Worm (Caenorhabditis elegans) whole organism, late embryonic: Measurements from ENCODE around the gene K02F3.12.

Source experiments
- C08G9.2 ChIP-seq: sonication (generic microtip); optimal IDR thresholded peaks from 2 replicates; lab custom pipeline; 2016; ENCODE audit warnings: mild to moderate bottlenecking, missing genetic modification characterization, moderate library complexity, missing compliant biosample characterization
- K02D7.2 ChIP-seq: sonication (generic microtip); optimal IDR thresholded peaks from 2 replicates; lab custom pipeline; 2017; ENCODE audit warnings: mild to moderate bottlenecking, missing genetic modification characterization, missing compliant biosample characterization
- K09A11.1 ChIP-seq: sonication (generic microtip); optimal IDR thresholded peaks from 2 replicates; lab custom pipeline; 2017; ENCODE audit warnings: antibody characterized with exemption, mild to moderate bottlenecking, missing genetic modification characterization, missing compliant biosample characterization; ENCODE audit not compliant: insufficient read depth
- ama-1 ChIP-seq: fragments of 150-350 bp; optimal IDR thresholded peaks from 2 replicates; lab custom pipeline; 2014
- ceh-6 ChIP-seq: fragments of 200-800 bp; sonication (Bioruptor generic); optimal IDR thresholded peaks from 2 replicates; lab custom pipeline; 2018; ENCODE audit warnings: mild to moderate bottlenecking, missing genetic modification characterization, missing compliant biosample characterization
- dmd-4 ChIP-seq: sonication (generic microtip); optimal IDR thresholded peaks from 2 replicates; lab custom pipeline; 2016; ENCODE audit warnings: borderline replicate concordance, missing genetic modification characterization, missing compliant biosample characterization
- gmeb-2 ChIP-seq: sonication (generic microtip); optimal IDR thresholded peaks from 2 replicates; lab custom pipeline; 2016; ENCODE audit warnings: missing genetic modification characterization, inconsistent platforms, missing compliant biosample characterization
- hlh-15 ChIP-seq: sonication (generic microtip); optimal IDR thresholded peaks from 2 replicates; lab custom pipeline; 2016; ENCODE audit warnings: missing genetic modification characterization, missing compliant biosample characterization
- hlh-6 ChIP-seq: sonication (generic microtip); optimal IDR thresholded peaks from 2 replicates; lab custom pipeline; 2016; ENCODE audit warnings: missing genotype, missing genetic modification characterization, missing compliant biosample characterization
- hlh-8 ChIP-seq: sonication (generic microtip); optimal IDR thresholded peaks from 2 replicates; lab custom pipeline; 2016; ENCODE audit warnings: missing genotype, missing genetic modification characterization, missing compliant biosample characterization
- lim-6 ChIP-seq: sonication (generic microtip); optimal IDR thresholded peaks from 2 replicates; lab custom pipeline; 2016; ENCODE audit warnings: missing genetic modification characterization, missing compliant biosample characterization
- madf-2 ChIP-seq: sonication (generic microtip); optimal IDR thresholded peaks from 2 replicates; lab custom pipeline; 2017; ENCODE audit warnings: missing genetic modification characterization, missing compliant biosample characterization
- nfya-1 ChIP-seq: sonication (generic microtip); optimal IDR thresholded peaks from 2 replicates; lab custom pipeline; 2017; ENCODE audit warnings: missing genetic modification characterization, mild to moderate bottlenecking, missing compliant biosample characterization, antibody characterized with exemption, moderate library complexity
- nhr-232 ChIP-seq: sonication (generic microtip); optimal IDR thresholded peaks from 2 replicates; lab custom pipeline; 2016; ENCODE audit warnings: missing genetic modification characterization, missing compliant biosample characterization
- pqm-1 ChIP-seq: sonication (generic microtip); optimal IDR thresholded peaks from 2 replicates; lab custom pipeline; 2016; ENCODE audit warnings: missing genetic modification characterization, missing compliant biosample characterization
- rnt-1 ChIP-seq: sonication (generic microtip); optimal IDR thresholded peaks from 2 replicates; lab custom pipeline; 2016; ENCODE audit warnings: missing genetic modification characterization, missing compliant biosample characterization
- sdc-2 ChIP-seq: sonication (generic microtip); optimal IDR thresholded peaks from 2 replicates; lab custom pipeline; 2016; ENCODE audit warnings: missing genotype, missing genetic modification characterization, missing compliant biosample characterization
- sox-2 ChIP-seq: fragments of 200-800 bp; sonication (Bioruptor generic); IDR thresholded peaks from 2 replicates; pipeline ENCODE4 v1.3.6; 2022; ENCODE audit warnings: missing genetic modification reagents, missing genetic modification characterization, missing compliant biosample characterization
- sox-4 ChIP-seq: sonication (generic microtip); optimal IDR thresholded peaks from 2 replicates; lab custom pipeline; 2017; ENCODE audit warnings: mild to moderate bottlenecking, missing genetic modification characterization, inconsistent platforms, missing compliant biosample characterization
- syd-9 ChIP-seq: sonication (generic microtip); optimal IDR thresholded peaks from 2 replicates; lab custom pipeline; 2016; ENCODE audit warnings: mild to moderate bottlenecking, missing genetic modification characterization, moderate library complexity, missing compliant biosample characterization

Gene K02F3.12

DNA sequence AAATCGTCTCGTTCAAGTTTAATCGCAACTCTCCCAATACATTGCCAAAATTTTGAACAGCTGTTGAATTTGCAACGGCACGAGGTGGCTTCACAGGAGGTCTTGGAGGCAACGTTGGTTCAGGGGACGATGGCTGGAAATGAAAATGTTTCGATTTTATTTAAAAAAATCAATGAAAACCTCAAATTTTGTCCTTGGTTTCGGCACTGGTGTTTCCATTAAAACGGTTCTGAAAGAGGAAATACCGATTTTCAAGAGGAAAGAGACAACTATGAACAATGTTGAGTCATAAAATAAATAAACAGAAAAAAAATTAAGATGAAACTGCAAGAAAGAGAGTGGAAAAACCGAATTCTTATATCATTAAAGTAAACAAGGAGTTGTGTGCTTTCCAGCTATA lies 51.0 kb downstream of the K02F3.12 start, which contains the start of gene F23H11.4:
Gene F23H11.4, minus strand, starts transcription at position 229 of the 400 bp plus-strand sequence.
- TF ChIP-seq lim-6 (tag; lab: Kevin White, UChicago): no peak
- no peak for TF ChIP-seq hlh-8 (tag; lab: Kevin White, UChicago)
- TF ChIP-seq dmd-4 (tag; lab: Kevin White, UChicago): no peak

DNA sequence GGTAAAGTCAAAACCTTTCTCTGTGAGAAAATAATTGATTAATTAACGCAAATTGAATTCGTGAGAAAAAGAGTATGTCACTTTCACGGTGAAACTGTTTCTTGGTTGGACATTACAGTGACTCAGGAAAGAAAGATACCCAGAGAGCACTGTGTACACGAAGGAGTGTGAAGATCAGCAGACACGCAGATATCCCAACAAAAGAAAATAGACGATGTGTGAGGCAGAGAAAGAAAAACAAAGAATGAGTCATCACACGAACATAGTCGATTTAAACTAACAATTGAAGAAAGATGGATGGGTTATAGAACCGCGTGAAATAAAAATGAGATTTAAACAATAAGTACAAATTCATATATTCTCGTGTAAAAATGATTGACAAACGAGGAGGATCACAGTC lies 51.6 kb downstream of the K02F3.12 start:
- TF ChIP-seq ama-1 (no peak), nfya-1 (peak; percentile 30)

- TF ChIP-seq ceh-6 (GFP tag; lab: Kevin White, UChicago): no peak
- no peak for TF ChIP-seq sox-4 (tag; lab: Kevin White, UChicago)
- TF ChIP-seq sox-2: no peak
- TF ChIP-seq pqm-1: no peak
- no peak for TF ChIP-seq rnt-1 (tag; lab: Kevin White, UChicago)
- no peak for TF ChIP-seq gmeb-2
- TF ChIP-seq hlh-15 (tag; lab: Kevin White, UChicago): no peak
- TF ChIP-seq hlh-6 (tag; lab: Kevin White, UChicago): no peak
- no peak for TF ChIP-seq syd-9 (tag; lab: Kevin White, UChicago)
- no peak for TF ChIP-seq nhr-232 (tag; lab: Kevin White, UChicago)
- no peak for TF ChIP-seq K02D7.2 (tag; lab: Kevin White, UChicago)
- TF ChIP-seq C08G9.2 (tag; lab: Kevin White, UChicago): no peak
- no peak for TF ChIP-seq madf-2
- TF ChIP-seq nfya-1: no peak
- no peak for TF ChIP-seq lim-6 (tag; lab: Kevin White, UChicago)
- no peak for TF ChIP-seq K09A11.1
- no peak for TF ChIP-seq sdc-2 (tag; lab: Kevin White, UChicago)
- TF ChIP-seq, all 69 proteins: peak for 0
These were observed 53.2 kb downstream of the K02F3.12 start, which contains the start of gene crls-1 for ce11 chrIII:909540-909939. Gene crls-1, minus strand, starts transcription at chrIII:909902.
